Worm (Caenorhabditis elegans): ENCODE data around the gene ZK1127.13.
A peak's percentile ranks its signal among the peaks of the same experiment; 100 is the strongest.

- no peak for TF ChIP-seq unc-62 (GFP tag; optimal IDR thresholded peaks at IDR 0.05)
- no peak for TF ChIP-seq snpc-4 (tag; optimal IDR thresholded peaks at IDR 0.05)
- TF ChIP-seq unc-39 (tag; optimal IDR thresholded peaks at IDR 0.05) = no peak
- TF ChIP-seq nhr-2 (tag; optimal IDR thresholded peaks at IDR 0.05) = no peak
- TF ChIP-seq ztf-11 (tag; optimal IDR thresholded peaks at IDR 0.05) = no peak
- peak; percentile 76 for TF ChIP-seq nhr-237 (tag; optimal IDR thresholded peaks at IDR 0.05)
Observed at ce11 chrII:7072590-7073536, 19.8 kb downstream of the ZK1127.13 start.
